Worm (Caenorhabditis elegans) whole organism, L3 larva: ENCODE data around the gene str-229.

Experiments
- R02D3.7 ChIP-seq: fragments of 150-350 bp; optimal IDR thresholded peaks from 2 replicates; lab custom pipeline; 2014; ENCODE audit warnings: missing biosample characterization, missing genetic modification characterization
- ZK546.5 ChIP-seq: sonication (generic microtip); optimal IDR thresholded peaks from 2 replicates; lab custom pipeline; 2017; ENCODE audit warnings: missing biosample characterization, missing genetic modification characterization
- aly-2 ChIP-seq: fragments of 150-350 bp; optimal IDR thresholded peaks from 2 replicates; lab custom pipeline; 2014; ENCODE audit warnings: missing biosample characterization, missing genetic modification characterization
- ama-1 ChIP-seq: fragments of 150-350 bp; optimal IDR thresholded peaks from 2 replicates; lab custom pipeline; 2018
- ceh-28 ChIP-seq: fragments of 150-350 bp; optimal IDR thresholded peaks from 2 replicates; lab custom pipeline; 2014; ENCODE audit warnings: missing biosample characterization, missing genetic modification reagents, missing genetic modification characterization
- ceh-82 ChIP-seq: fragments of 150-350 bp; optimal IDR thresholded peaks from 2 replicates; lab custom pipeline; 2014; ENCODE audit warnings: missing biosample characterization, missing genetic modification characterization
- ceh-9 ChIP-seq: sonication (generic microtip); optimal IDR thresholded peaks from 2 replicates; lab custom pipeline; 2018; ENCODE audit warnings: missing biosample characterization, missing genetic modification characterization
- egl-27 ChIP-seq: sonication (generic microtip); optimal IDR thresholded peaks from 4 replicates; lab custom pipeline; 2017; ENCODE audit warnings: missing biosample characterization, missing genetic modification reagents, missing genetic modification characterization
- elt-2 ChIP-seq: sonication (generic microtip); optimal IDR thresholded peaks from 2 replicates; lab custom pipeline; 2016; ENCODE audit warnings: missing genetic modification reagents, mild to moderate bottlenecking, missing genetic modification characterization, missing compliant biosample characterization
- elt-3 ChIP-seq, 3 experiments: fragments of 150-350 bp in 1 of 3; sonication (generic microtip) in 2 of 3; optimal IDR thresholded peaks; 2 replicates in 2 of 3; 4 replicates in 1 of 3; lab custom pipeline; 2014 to 2017; ENCODE audit warnings: missing biosample characterization in 3 of 3, missing genetic modification characterization in 3 of 3
- fkh-10 ChIP-seq: sonication (generic microtip); optimal IDR thresholded peaks from 2 replicates; lab custom pipeline; 2017; ENCODE audit warnings: missing biosample characterization, missing genetic modification reagents, missing genetic modification characterization
- fkh-2 ChIP-seq: fragments of 150-350 bp; optimal IDR thresholded peaks from 2 replicates; lab custom pipeline; 2014; ENCODE audit warnings: missing biosample characterization, missing genetic modification reagents, missing genetic modification characterization
- hmg-11 ChIP-seq: sonication (generic microtip); optimal IDR thresholded peaks from 2 replicates; lab custom pipeline; 2016; ENCODE audit warnings: missing genetic modification characterization, missing compliant biosample characterization
- jun-1 ChIP-seq: fragments of 150-350 bp; optimal IDR thresholded peaks from 2 replicates; lab custom pipeline; 2014; ENCODE audit warnings: missing biosample characterization, missing genetic modification reagents, missing genetic modification characterization
- lin-39 ChIP-seq: fragments of 150-350 bp; optimal IDR thresholded peaks from 2 replicates; lab custom pipeline; 2018; ENCODE audit warnings: missing biosample characterization, missing genetic modification reagents, missing genetic modification characterization
- lsy-12 ChIP-seq: sonication (generic microtip); optimal IDR thresholded peaks from 2 replicates; lab custom pipeline; 2016; ENCODE audit warnings: mild to moderate bottlenecking, missing genetic modification characterization, missing compliant biosample characterization
- mdl-1 ChIP-seq: fragments of 150-350 bp; optimal IDR thresholded peaks from 2 replicates; lab custom pipeline; 2014; ENCODE audit warnings: missing biosample characterization, missing genetic modification characterization
- mml-1 ChIP-seq: fragments of 150-350 bp; sonication (generic microtip); optimal IDR thresholded peaks from 3 replicates; lab custom pipeline; 2014; ENCODE audit warnings: missing biosample characterization, missing genetic modification characterization
- nfya-1 ChIP-seq: sonication (generic microtip); optimal IDR thresholded peaks from 2 replicates; lab custom pipeline; 2017; ENCODE audit warnings: missing genetic modification characterization, mild to moderate bottlenecking, missing compliant biosample characterization, antibody characterized with exemption, moderate library complexity; ENCODE audit not compliant: insufficient read depth
- nhr-11 ChIP-seq: fragments of 150-350 bp; optimal IDR thresholded peaks from 2 replicates; lab custom pipeline; 2014; ENCODE audit warnings: missing biosample characterization, missing genetic modification characterization
- nhr-23 ChIP-seq: fragments of 150-350 bp; optimal IDR thresholded peaks from 2 replicates; lab custom pipeline; 2014; ENCODE audit warnings: missing biosample characterization, missing genetic modification reagents, missing genetic modification characterization
- nhr-237 ChIP-seq: fragments of 150-350 bp; optimal IDR thresholded peaks from 2 replicates; lab custom pipeline; 2014; ENCODE audit warnings: missing biosample characterization, missing genetic modification characterization
- nhr-25 ChIP-seq: sonication (generic microtip); optimal IDR thresholded peaks from 2 replicates; lab custom pipeline; 2017; ENCODE audit warnings: missing biosample characterization, missing genetic modification characterization
- nhr-28 ChIP-seq: fragments of 150-350 bp; optimal IDR thresholded peaks from 2 replicates; lab custom pipeline; 2014; ENCODE audit warnings: missing biosample characterization, missing genetic modification characterization
- nhr-43 ChIP-seq: sonication (generic microtip); optimal IDR thresholded peaks from 2 replicates; lab custom pipeline; 2016; ENCODE audit warnings: mild to moderate bottlenecking, missing genetic modification characterization, missing compliant biosample characterization; ENCODE audit not compliant: poor library complexity, severe bottlenecking
- nhr-76 ChIP-seq: fragments of 150-350 bp; sonication (generic microtip); optimal IDR thresholded peaks from 5 replicates; lab custom pipeline; 2014; ENCODE audit warnings: missing biosample characterization, missing genetic modification characterization
- nhr-77 ChIP-seq: fragments of 150-350 bp; optimal IDR thresholded peaks from 2 replicates; lab custom pipeline; 2014; ENCODE audit warnings: missing biosample characterization, missing genetic modification characterization
- pqm-1 ChIP-seq: fragments of 150-350 bp; optimal IDR thresholded peaks from 2 replicates; lab custom pipeline; 2017; ENCODE audit warnings: missing biosample characterization, missing genetic modification characterization, inconsistent platforms
- sea-2 ChIP-seq: fragments of 150-350 bp; sonication (generic microtip); optimal IDR thresholded peaks from 4 replicates; lab custom pipeline; 2014; ENCODE audit warnings: missing biosample characterization, missing genetic modification reagents, missing genetic modification characterization
- skn-1 ChIP-seq: fragments of 150-350 bp; optimal IDR thresholded peaks from 2 replicates; lab custom pipeline; 2014; ENCODE audit warnings: missing biosample characterization, missing genetic modification characterization
- snpc-4 ChIP-seq: fragments of 150-350 bp; optimal IDR thresholded peaks from 2 replicates; lab custom pipeline; 2014; ENCODE audit warnings: missing biosample characterization, missing genetic modification characterization
- unc-39 ChIP-seq: sonication (generic microtip); optimal IDR thresholded peaks from 4 replicates; lab custom pipeline; 2017; ENCODE audit warnings: missing biosample characterization, missing genetic modification characterization
- unc-62 ChIP-seq: fragments of 150-350 bp; sonication (generic microtip); optimal IDR thresholded peaks from 4 replicates; lab custom pipeline; 2014; ENCODE audit warnings: missing biosample characterization, missing genetic modification reagents, missing genetic modification characterization
- zag-1 ChIP-seq: fragments of 150-350 bp; optimal IDR thresholded peaks from 2 replicates; lab custom pipeline; 2014; ENCODE audit warnings: missing biosample characterization, missing genetic modification characterization
- ztf-11 ChIP-seq: fragments of 150-350 bp; optimal IDR thresholded peaks from 2 replicates; lab custom pipeline; 2014; ENCODE audit warnings: missing biosample characterization, missing genetic modification characterization
- ztf-4 ChIP-seq: fragments of 150-350 bp; optimal IDR thresholded peaks from 2 replicates; lab custom pipeline; 2014; ENCODE audit warnings: missing biosample characterization, missing genetic modification characterization

The str-229 gene

ce11 chrV:3913131-3913530 is 10.8 kb upstream of the str-229 start:
- TF ChIP-seq nhr-23 (tag; lab: Kevin White, UChicago), result no peak
- no peak for TF ChIP-seq ZK546.5 (tag; lab: Kevin White, UChicago)
- TF ChIP-seq nhr-11, result no peak
- no peak for TF ChIP-seq nhr-25 (tag; lab: Kevin White, UChicago)
- TF ChIP-seq ama-1, result no peak
- TF ChIP-seq zag-1 (tag; lab: Kevin White, UChicago), result no peak
- no peak for TF ChIP-seq nhr-28 (tag; lab: Kevin White, UChicago)
- no peak for TF ChIP-seq unc-39 (tag; lab: Kevin White, UChicago)
- no peak for TF ChIP-seq ceh-28
- no peak for TF ChIP-seq nhr-237 (tag; lab: Kevin White, UChicago)
- no peak for TF ChIP-seq hmg-11 (tag; lab: Kevin White, UChicago)
- TF ChIP-seq skn-1 (tag; lab: Kevin White, UChicago), result no peak
- TF ChIP-seq lsy-12 (tag; lab: Kevin White, UChicago), result no peak
- no peak for TF ChIP-seq snpc-4 (tag; lab: Kevin White, UChicago)
- TF ChIP-seq nfya-1, result no peak

DNA sequence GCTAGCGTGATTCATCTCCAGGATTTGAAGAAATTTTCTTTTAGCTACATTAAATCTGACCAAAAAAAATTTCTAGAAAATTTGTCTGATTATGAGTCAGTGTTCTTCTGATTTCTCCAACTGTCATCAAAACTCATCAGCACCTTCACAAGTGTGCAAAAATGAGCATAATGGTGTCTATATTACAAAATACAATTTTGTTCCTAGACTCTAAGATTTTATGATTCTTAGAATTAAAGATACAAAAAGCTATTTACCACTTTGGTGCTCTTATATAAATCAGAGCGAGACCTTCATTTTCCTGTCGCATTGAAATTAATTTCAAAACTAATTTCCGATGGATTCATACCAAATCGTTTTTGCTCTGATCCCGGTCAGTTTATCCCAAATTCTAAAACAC is 10.1 kb upstream of the str-229 start, which contains the start of gene srx-68:
srx-68 (plus strand) TSS at position 301 of the 400 bp plus-strand sequence.
- TF ChIP-seq egl-27, result no peak
- no peak for TF ChIP-seq aly-2
- no peak for TF ChIP-seq sea-2 (GFP tag; lab: Kevin White, UChicago)
- TF ChIP-seq pqm-1 (tag; lab: Kevin White, UChicago), result no peak
- TF ChIP-seq, all 47 proteins: peak for 0

DNA sequence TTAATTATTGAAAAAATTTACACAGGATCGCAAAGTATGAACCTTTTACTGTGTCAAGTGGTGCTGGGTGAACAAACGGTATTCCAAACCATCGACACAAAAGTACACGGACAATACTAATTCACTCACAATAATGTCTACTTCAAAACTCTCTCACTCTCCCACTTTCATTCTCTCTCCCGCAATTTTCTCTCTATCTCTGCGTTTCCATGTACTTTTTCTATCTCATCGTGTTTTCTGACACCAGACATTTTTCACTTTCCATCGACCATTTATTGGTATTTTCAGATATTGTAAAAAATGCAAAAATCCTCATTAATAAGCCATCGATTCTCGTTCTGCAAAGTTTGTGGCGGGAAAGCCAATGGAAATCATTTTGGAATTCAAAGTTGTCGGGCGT is 3.5 kb upstream of the str-229 start, which contains the start of gene nhr-156:
nhr-156 (plus strand) TSS at position 266 of the 400 bp plus-strand sequence.
- TF ChIP-seq aly-2, result no peak
- no peak for TF ChIP-seq fkh-2
- TF ChIP-seq elt-3 (tag; optimal IDR thresholded peaks at IDR 0.05; lab: Kevin White, UChicago), result no peak
- TF ChIP-seq unc-62, result no peak
- no peak for TF ChIP-seq fkh-10 (GFP tag; lab: Kevin White, UChicago)
- no peak for TF ChIP-seq ztf-11 (tag; lab: Kevin White, UChicago)

ce11 chrV:3903424-3903823 is 1.1 kb upstream of the str-229 start:
- no peak for TF ChIP-seq lin-39 (tag; lab: Kevin White, UChicago)
- no peak for TF ChIP-seq ztf-4 (tag; lab: Kevin White, UChicago)
- no peak for TF ChIP-seq ztf-11 (tag; lab: Kevin White, UChicago)
- TF ChIP-seq ceh-9 (tag; lab: Kevin White, UChicago), result no peak

- TF ChIP-seq zag-1 (tag; lab: Kevin White, UChicago) (no peak), ama-1 (no peak), pqm-1 (tag; lab: Kevin White, UChicago) (no peak), snpc-4 (tag; lab: Kevin White, UChicago) (no peak), nhr-28 (tag; lab: Kevin White, UChicago) (no peak), R02D3.7 (tag; lab: Kevin White, UChicago) (no peak), ZK546.5 (tag; lab: Kevin White, UChicago) (no peak), nfya-1 (no peak), nhr-43 (tag; lab: Kevin White, UChicago) (no peak), elt-2 (tag; lab: Kevin White, UChicago) (no peak), ceh-82 (no peak), aly-2 (no peak)
These were observed 2.3 kb downstream of the str-229 start, which contains the start of gene irld-22 for ce11 chrV:3900102-3900501. irld-22 (minus strand) TSS chrV:3900202.

DNA sequence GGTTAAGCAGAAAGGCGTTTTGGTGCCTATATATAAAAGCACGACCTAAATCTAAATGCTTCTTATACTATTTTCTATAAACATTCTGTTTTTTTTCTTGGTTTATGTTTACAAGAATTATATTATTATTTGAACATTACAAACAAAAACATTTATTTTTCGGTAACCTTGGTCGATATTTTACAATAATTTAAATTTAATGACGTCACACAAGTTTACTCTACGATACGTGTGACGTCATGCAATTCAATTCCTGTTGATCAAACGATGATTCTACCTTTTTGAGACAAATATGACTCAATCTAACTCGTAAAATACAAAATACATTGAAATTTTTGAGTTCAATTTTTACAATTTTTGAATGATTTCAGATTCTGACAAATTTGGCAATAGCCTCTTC is 6.3 kb downstream of the str-229 start:
- TF ChIP-seq ztf-11 (tag; lab: Kevin White, UChicago) (no peak), R02D3.7 (tag; lab: Kevin White, UChicago) (no peak), unc-62 (no peak), jun-1 (tag; lab: Kevin White, UChicago) (no peak), nhr-76 (tag; lab: Kevin White, UChicago) (no peak), mml-1 (tag; lab: Kevin White, UChicago) (no peak), nhr-25 (tag; lab: Kevin White, UChicago) (no peak), mdl-1 (tag; lab: Kevin White, UChicago) (no peak), nhr-77 (tag; lab: Kevin White, UChicago) (no peak), skn-1 (tag; lab: Kevin White, UChicago) (no peak)
